Worm (Caenorhabditis elegans) whole organism, L4/young adult: ENCODE results near the gene C02F5.12.

Experiments used
- W03F9.2 ChIP-seq: fragments of 150-350 bp; optimal IDR thresholded peaks from 2 replicates; lab custom pipeline; 2014; ENCODE audit warnings: missing biosample characterization, missing genetic modification characterization
- dao-5 ChIP-seq: sonication (generic microtip); optimal IDR thresholded peaks from 2 replicates; lab custom pipeline; 2016; ENCODE audit warnings: missing genotype, missing genetic modification characterization, moderate library complexity, missing compliant biosample characterization
- him-1 ChIP-seq: sonication (generic microtip); optimal IDR thresholded peaks from 2 replicates; lab custom pipeline; 2016; ENCODE audit warnings: missing genotype, missing genetic modification reagents, missing genetic modification characterization, missing compliant biosample characterization

ce11 chrIII:8201760-8202159 is 41.1 kb downstream of the C02F5.12 start:
- peak; percentile 25 for TF ChIP-seq W03F9.2
- peak; percentile 42 for TF ChIP-seq him-1
- no peak for TF ChIP-seq dao-5
